Worm (Caenorhabditis elegans): ENCODE data around the gene dpl-1.

Gene dpl-1

DNA sequence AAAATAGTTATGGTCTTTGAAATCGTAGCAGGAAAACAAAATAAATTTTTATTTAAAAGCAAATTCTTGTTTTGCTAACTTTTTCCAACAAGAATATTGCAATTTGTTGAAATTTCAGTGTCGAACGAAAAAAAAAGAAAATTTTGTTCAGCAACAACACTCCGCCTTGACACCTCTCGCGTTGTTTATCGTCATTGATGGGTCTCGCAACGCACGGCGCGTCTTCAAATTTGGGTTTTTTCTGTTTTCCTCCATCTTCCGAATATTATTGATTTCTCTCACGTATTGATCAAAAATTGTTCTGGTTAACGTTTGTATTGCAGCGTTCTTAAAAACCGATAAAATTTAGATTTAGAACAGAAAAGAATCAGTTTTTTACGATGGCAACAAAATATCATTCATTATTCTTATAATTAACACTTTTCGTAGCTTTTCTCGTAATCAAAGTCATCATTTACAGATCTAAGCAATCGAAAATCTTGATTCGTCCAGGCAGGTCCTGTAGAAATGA lies at the start of gene dpl-1:
TSS of gene dpl-1 (plus strand) at position 461 of the 511 bp plus-strand sequence.
- TF ChIP-seq hsf-1 (GFP tag; IDR thresholded peaks at IDR 0.05) (no peak), ztf-3 (GFP tag; optimal IDR thresholded peaks at IDR 0.05) (no peak), lin-54 (GFP tag; optimal IDR thresholded peaks at IDR 0.05) (peak; percentile 30), mel-28 (tag; optimal IDR thresholded peaks at IDR 0.05; ENCODE audit: borderline replicate concordance) (no peak), egl-18 (GFP tag; IDR thresholded peaks at IDR 0.05) (no peak), ZK185.1 (tag; optimal IDR thresholded peaks at IDR 0.05; ENCODE audit: poor library complexity, severe bottlenecking) (no peak), ceh-58 (GFP tag; IDR thresholded peaks at IDR 0.05) (no peak), ccch-3 (GFP tag; optimal IDR thresholded peaks at IDR 0.05) (no peak), him-1 (tag; optimal IDR thresholded peaks at IDR 0.05) (no peak), fkh-3 (tag; optimal IDR thresholded peaks at IDR 0.05) (no peak), Y56A3A.18 (GFP tag; IDR thresholded peaks at IDR 0.05) (no peak), F23B12.7 (tag; optimal IDR thresholded peaks at IDR 0.05; ENCODE audit: insufficient read depth) (no peak), lin-26 (GFP tag; IDR thresholded peaks at IDR 0.05) (no peak), ceh-27 (GFP tag; optimal IDR thresholded peaks at IDR 0.05) (no peak), let-526 (GFP tag; IDR thresholded peaks at IDR 0.05) (no peak), tbx-9 (tag; optimal IDR thresholded peaks at IDR 0.05; ENCODE audit: borderline replicate concordance) (no peak), F10E7.11 (tag; optimal IDR thresholded peaks at IDR 0.05) (no peak), hlh-12 (tag; optimal IDR thresholded peaks at IDR 0.05) (no peak), dpl-1 (GFP tag; optimal IDR thresholded peaks at IDR 0.05) (peak; percentile 26), hmg-1.2 (GFP tag; IDR thresholded peaks at IDR 0.05) (no peak), tbp1 (GFP tag; optimal IDR thresholded peaks at IDR 0.05) (no peak), lin-35 (GFP tag; optimal IDR thresholded peaks at IDR 0.05) (peak in 1 of 3 experiments; percentile 59), attf-3 (GFP tag; conservative IDR thresholded peaks at IDR 0.05) (peak; percentile 92), athp-1 (tag; optimal IDR thresholded peaks at IDR 0.05) (no peak), efl-1 (GFP tag; optimal IDR thresholded peaks at IDR 0.05) (peak; percentile 39), C17E4.6 (GFP tag; IDR thresholded peaks at IDR 0.05) (no peak), Y53G8AR.9 (GFP tag; conservative IDR thresholded peaks at IDR 0.05) (no peak), nhr-90 (tag; optimal IDR thresholded peaks at IDR 0.05) (no peak), ztf-6 (GFP tag; IDR thresholded peaks at IDR 0.05) (no peak)

DNA sequence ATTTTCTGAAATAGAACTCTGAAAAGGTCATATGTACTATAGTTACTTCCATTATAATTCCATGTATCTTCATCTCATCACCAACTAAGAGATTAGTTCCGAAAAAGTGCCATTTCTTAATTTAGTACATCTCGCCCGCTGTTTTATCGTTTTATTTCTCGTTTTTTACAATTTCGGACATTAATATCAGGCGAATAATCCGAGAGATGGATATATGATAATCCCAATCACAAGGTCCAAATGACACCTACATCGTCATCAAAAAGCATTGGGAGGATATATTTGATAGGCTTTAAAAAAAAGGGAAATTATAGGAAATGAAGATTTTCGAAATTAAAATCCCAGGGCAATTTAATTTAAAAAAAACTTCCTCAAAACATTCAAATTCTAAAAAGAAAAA lies 49.4 kb upstream of the dpl-1 start:
- no peak for TF ChIP-seq nhr-90 (tag; optimal IDR thresholded peaks at IDR 0.05)
- peak; percentile 42 for TF ChIP-seq ZK185.1 (tag; optimal IDR thresholded peaks at IDR 0.05; ENCODE audit: poor library complexity, severe bottlenecking)
- TF ChIP-seq ceh-40 (GFP tag; IDR thresholded peaks at IDR 0.05) = no peak

ce11 chrII:9120813-9121554 lies 48.7 kb upstream of the dpl-1 start:
- TF ChIP-seq ceh-79 (tag; optimal IDR thresholded peaks at IDR 0.05) (no peak), hsf-1 (GFP tag; IDR thresholded peaks at IDR 0.05) (no peak), lsy-27 (tag; optimal IDR thresholded peaks at IDR 0.05; ENCODE audit: borderline replicate concordance, insufficient read depth) (no peak), ceh-58 (GFP tag; IDR thresholded peaks at IDR 0.05) (no peak), sptf-2 (GFP tag; optimal IDR thresholded peaks at IDR 0.05) (no peak), gei-17 (GFP tag; optimal IDR thresholded peaks at IDR 0.05) (no peak), ztf-25 (GFP tag; IDR thresholded peaks at IDR 0.05) (no peak), F39B2.1 (GFP tag; IDR thresholded peaks at IDR 0.05) (no peak)

Data from whole organism, young adult.